Worm (Caenorhabditis elegans) whole organism, young adult: ENCODE results near the gene ZK402.2.

Experiments
- C06A6.2 ChIP-seq: fragments of 200-800 bp; sonication (Bioruptor generic); conservative IDR thresholded peaks from 2 replicates; pipeline ENCODE4 v1.3.6; 2022; ENCODE audit warnings: missing genetic modification characterization, missing compliant biosample characterization
- C17E4.6 ChIP-seq: fragments of 200-800 bp; sonication (Bioruptor generic); IDR thresholded peaks from 2 replicates; pipeline ENCODE4 v1.3.6; 2022; ENCODE audit warnings: missing genetic modification reagents, missing genetic modification characterization, missing compliant biosample characterization
- F33H1.4 ChIP-seq: fragments of 200-800 bp; sonication (Bioruptor generic); IDR thresholded peaks from 2 replicates; pipeline ENCODE4 v1.3.6; 2022; ENCODE audit warnings: missing genetic modification reagents, missing genetic modification characterization, missing compliant biosample characterization
- F39B2.1 ChIP-seq: fragments of 200-800 bp; sonication (Bioruptor generic); IDR thresholded peaks from 2 replicates; pipeline ENCODE4 v1.3.6; 2022; ENCODE audit warnings: missing genetic modification reagents, missing genetic modification characterization, missing compliant biosample characterization
- F49E8.2 ChIP-seq: sonication (generic microtip); optimal IDR thresholded peaks from 3 replicates; lab custom pipeline; 2017; ENCODE audit warnings: missing genetic modification characterization, mild to moderate bottlenecking, missing compliant biosample characterization, antibody characterized with exemption, moderate library complexity; ENCODE audit not compliant: insufficient read depth
- K12H6.12 ChIP-seq: fragments of 200-800 bp; sonication (Bioruptor generic); optimal IDR thresholded peaks from 2 replicates; lab custom pipeline; 2018; ENCODE audit warnings: mild to moderate bottlenecking, missing genetic modification characterization, missing compliant biosample characterization
- T07F8.4 ChIP-seq: sonication (generic microtip); optimal IDR thresholded peaks from 2 replicates; lab custom pipeline; 2016; ENCODE audit warnings: mild to moderate bottlenecking, missing genetic modification characterization, moderate library complexity, missing compliant biosample characterization
- Y67H2A.10 ChIP-seq: fragments of 200-800 bp; sonication (Bioruptor generic); conservative IDR thresholded peaks from 2 replicates; pipeline ENCODE4 v1.3.6; 2022; ENCODE audit warnings: missing genetic modification reagents, missing genetic modification characterization, missing compliant biosample characterization
- ZK185.1 ChIP-seq: sonication (generic microtip); optimal IDR thresholded peaks from 2 replicates; lab custom pipeline; 2016; ENCODE audit warnings: mild to moderate bottlenecking, missing genetic modification characterization, missing compliant biosample characterization; ENCODE audit not compliant: poor library complexity, severe bottlenecking
- aptf-3 ChIP-seq: fragments of 200-800 bp; sonication (Bioruptor generic); IDR thresholded peaks from 2 replicates; pipeline ENCODE4 v1.3.6; 2022; ENCODE audit warnings: missing genetic modification characterization, missing compliant biosample characterization
- attf-3 ChIP-seq: fragments of 200-800 bp; sonication (Bioruptor generic); conservative IDR thresholded peaks from 2 replicates; pipeline ENCODE4 v1.3.6; 2022; ENCODE audit warnings: missing genetic modification reagents, missing genetic modification characterization, missing compliant biosample characterization
- cebp-1 ChIP-seq, 2 experiments: fragments of 200-800 bp in 1 of 2; sonication (Bioruptor generic) in 1 of 2; sonication (generic microtip) in 1 of 2; IDR thresholded peaks in 1 of 2; optimal IDR thresholded peaks in 1 of 2; 2 replicates each; pipeline versions ENCODE4 v1.3.6 to Lab custom; 2017 to 2022; ENCODE audit warnings: missing compliant biosample characterization in 2 of 2, missing genetic modification characterization in 2 of 2, mild to moderate bottlenecking in 1 of 2, missing genetic modification reagents in 1 of 2, moderate library complexity in 1 of 2
- ceh-100 ChIP-seq: fragments of 200-800 bp; sonication (Bioruptor generic); IDR thresholded peaks from 2 replicates; pipeline ENCODE4 v1.3.6; 2022; ENCODE audit warnings: missing genetic modification reagents, missing genetic modification characterization, missing compliant biosample characterization
- ceh-40 ChIP-seq: fragments of 200-800 bp; sonication (Bioruptor generic); IDR thresholded peaks from 2 replicates; pipeline ENCODE4 v1.3.6; 2022; ENCODE audit warnings: missing genetic modification characterization, missing compliant biosample characterization
- ceh-79 ChIP-seq: sonication (generic microtip); optimal IDR thresholded peaks from 2 replicates; lab custom pipeline; 2017; ENCODE audit warnings: mild to moderate bottlenecking, missing genetic modification characterization, missing compliant biosample characterization
- ceh-91 ChIP-seq: fragments of 200-800 bp; sonication (Bioruptor generic); IDR thresholded peaks from 2 replicates; pipeline ENCODE4 v1.3.6; 2022; ENCODE audit warnings: missing genetic modification reagents, missing genetic modification characterization, missing compliant biosample characterization
- dpff-1 ChIP-seq: sonication (generic microtip); optimal IDR thresholded peaks from 2 replicates; lab custom pipeline; 2017; ENCODE audit warnings: mild to moderate bottlenecking, missing genetic modification characterization, missing compliant biosample characterization
- efl-1 ChIP-seq: fragments of 150-350 bp; optimal IDR thresholded peaks from 2 replicates; lab custom pipeline; 2014; ENCODE audit warnings: missing biosample characterization, missing genetic modification reagents, missing genetic modification characterization
- ekl-4 ChIP-seq: fragments of 200-800 bp; sonication (Bioruptor generic); IDR thresholded peaks from 2 replicates; pipeline ENCODE4 v1.3.6; 2022; ENCODE audit warnings: missing genetic modification reagents, missing genetic modification characterization, missing compliant biosample characterization
- him-1 ChIP-seq: sonication (generic microtip); optimal IDR thresholded peaks from 2 replicates; lab custom pipeline; 2016; ENCODE audit warnings: missing genotype, missing genetic modification reagents, missing genetic modification characterization, missing compliant biosample characterization
- hmg-1.2 ChIP-seq: fragments of 200-800 bp; sonication (Bioruptor generic); IDR thresholded peaks from 2 replicates; pipeline ENCODE4 v1.3.6; 2022; ENCODE audit warnings: missing genetic modification reagents, missing genetic modification characterization, missing compliant biosample characterization
- hrde-1 ChIP-seq: sonication (generic microtip); optimal IDR thresholded peaks from 2 replicates; lab custom pipeline; 2016; ENCODE audit warnings: missing genetic modification characterization, mild to moderate bottlenecking, missing compliant biosample characterization, moderate library complexity, missing genotype, missing genetic modification reagents, borderline replicate concordance
- hsf-1 ChIP-seq: fragments of 200-800 bp; sonication (Bioruptor generic); IDR thresholded peaks from 2 replicates; pipeline ENCODE4 v1.3.6; 2022; ENCODE audit warnings: missing genetic modification reagents, missing genetic modification characterization, missing compliant biosample characterization
- let-526 ChIP-seq: fragments of 200-800 bp; sonication (Bioruptor generic); IDR thresholded peaks from 2 replicates; pipeline ENCODE4 v1.3.6; 2022; ENCODE audit warnings: missing genetic modification reagents, missing genetic modification characterization, missing compliant biosample characterization
- lin-54 ChIP-seq: fragments of 200-800 bp; sonication (Bioruptor generic); optimal IDR thresholded peaks from 2 replicates; lab custom pipeline; 2018; ENCODE audit warnings: mild to moderate bottlenecking, missing genetic modification characterization, missing compliant biosample characterization
- lir-1 ChIP-seq: fragments of 200-800 bp; sonication (Bioruptor generic); conservative IDR thresholded peaks from 2 replicates; pipeline ENCODE4 v1.3.6; 2022; ENCODE audit warnings: missing genetic modification reagents, missing genetic modification characterization, missing compliant biosample characterization
- madf-6 ChIP-seq: fragments of 200-800 bp; sonication (Bioruptor generic); IDR thresholded peaks from 2 replicates; pipeline ENCODE4 v1.3.6; 2022; ENCODE audit warnings: missing genetic modification reagents, missing genetic modification characterization, missing compliant biosample characterization
- madf-8 ChIP-seq: fragments of 200-800 bp; sonication (Bioruptor generic); conservative IDR thresholded peaks from 2 replicates; pipeline ENCODE4 v1.3.6; 2022; ENCODE audit warnings: missing genetic modification reagents, missing genetic modification characterization, missing compliant biosample characterization
- mel-28 ChIP-seq: sonication (generic microtip); optimal IDR thresholded peaks from 2 replicates; lab custom pipeline; 2016; ENCODE audit warnings: borderline replicate concordance, mild to moderate bottlenecking, missing genetic modification characterization, missing compliant biosample characterization
- mes-4 ChIP-seq: sonication (generic microtip); optimal IDR thresholded peaks from 2 replicates; lab custom pipeline; 2016; ENCODE audit warnings: missing genotype, missing genetic modification characterization, missing compliant biosample characterization
- nfyb-1 ChIP-seq: fragments of 200-800 bp; sonication (Bioruptor generic); IDR thresholded peaks from 2 replicates; pipeline ENCODE4 v1.3.6; 2022; ENCODE audit warnings: missing genetic modification reagents, missing genetic modification characterization, missing compliant biosample characterization
- nhr-27 ChIP-seq: fragments of 200-800 bp; sonication (Bioruptor generic); optimal IDR thresholded peaks from 2 replicates; lab custom pipeline; 2018; ENCODE audit warnings: mild to moderate bottlenecking, missing genetic modification characterization, moderate library complexity, missing compliant biosample characterization
- nhr-80 ChIP-seq: sonication (generic microtip); optimal IDR thresholded peaks from 2 replicates; lab custom pipeline; 2016; ENCODE audit warnings: missing genetic modification characterization, missing compliant biosample characterization
- pbrm-1 ChIP-seq: fragments of 200-800 bp; sonication (Bioruptor generic); IDR thresholded peaks from 2 replicates; pipeline ENCODE4 v1.3.6; 2022; ENCODE audit warnings: missing genetic modification reagents, missing genetic modification characterization, missing compliant biosample characterization
- rec-8 ChIP-seq, 2 experiments: sonication (generic microtip); optimal IDR thresholded peaks; 2 replicates each; lab custom pipeline; 2016; ENCODE audit warnings: mild to moderate bottlenecking in 2 of 2, missing genetic modification characterization in 2 of 2, missing genetic modification reagents in 2 of 2, missing genotype in 2 of 2, missing biosample characterization in 1 of 2, missing compliant biosample characterization in 1 of 2, moderate library complexity in 1 of 2
- rpc-1 ChIP-seq, 2 experiments: fragments of 150-350 bp in 1 of 2; sonication (generic microtip) in 1 of 2; optimal IDR thresholded peaks; 2 replicates each; lab custom pipeline; 2014 to 2018; ENCODE audit warnings: missing biosample characterization in 1 of 2, missing genetic modification characterization in 1 of 2, missing genetic modification reagents in 1 of 2, missing genotype in 1 of 2
- sea-2 ChIP-seq: fragments of 200-800 bp; sonication (Bioruptor generic); IDR thresholded peaks from 2 replicates; pipeline ENCODE4 v1.3.6; 2022; ENCODE audit warnings: missing genetic modification characterization, missing compliant biosample characterization
- snpc-1.3 ChIP-seq: sonication (generic microtip); optimal IDR thresholded peaks from 2 replicates; lab custom pipeline; 2017; ENCODE audit warnings: missing genetic modification characterization, mild to moderate bottlenecking, missing compliant biosample characterization, antibody characterized with exemption, moderate library complexity, missing genotype, missing genetic modification reagents; ENCODE audit not compliant: insufficient read depth
- snpc-3.4 ChIP-seq: sonication (generic microtip); optimal IDR thresholded peaks from 2 replicates; lab custom pipeline; 2017; ENCODE audit warnings: missing genetic modification characterization, mild to moderate bottlenecking, missing compliant biosample characterization, antibody characterized with exemption, moderate library complexity, missing genotype, missing genetic modification reagents
- unc-130 ChIP-seq: sonication (generic microtip); optimal IDR thresholded peaks from 2 replicates; lab custom pipeline; 2016; ENCODE audit warnings: missing genetic modification reagents, missing genetic modification characterization, missing compliant biosample characterization
- unc-62 ChIP-seq: fragments of 150-350 bp; optimal IDR thresholded peaks from 2 replicates; lab custom pipeline; 2014; ENCODE audit warnings: missing biosample characterization, missing genetic modification reagents, missing genetic modification characterization
- zim-3 ChIP-seq: sonication (generic microtip); optimal IDR thresholded peaks from 2 replicates; lab custom pipeline; 2017; ENCODE audit warnings: mild to moderate bottlenecking, missing genetic modification characterization, moderate library complexity, missing compliant biosample characterization
- ztf-18 ChIP-seq: sonication (generic microtip); optimal IDR thresholded peaks from 2 replicates; lab custom pipeline; 2016; ENCODE audit warnings: missing genotype, mild to moderate bottlenecking, missing genetic modification characterization, missing compliant biosample characterization
- ztf-26 ChIP-seq: sonication (generic microtip); optimal IDR thresholded peaks from 2 replicates; lab custom pipeline; 2017; ENCODE audit warnings: missing genetic modification characterization, missing compliant biosample characterization
- ztf-28 ChIP-seq: fragments of 200-800 bp; sonication (Bioruptor generic); IDR thresholded peaks from 2 replicates; pipeline ENCODE4 v1.3.6; 2022; ENCODE audit warnings: missing genetic modification reagents, missing genetic modification characterization, missing compliant biosample characterization
- ztf-6 ChIP-seq: fragments of 200-800 bp; sonication (Bioruptor generic); IDR thresholded peaks from 2 replicates; pipeline ENCODE4 v1.3.6; 2022; ENCODE audit warnings: missing genetic modification reagents, missing genetic modification characterization, missing compliant biosample characterization

ZK402.2 gene

DNA sequence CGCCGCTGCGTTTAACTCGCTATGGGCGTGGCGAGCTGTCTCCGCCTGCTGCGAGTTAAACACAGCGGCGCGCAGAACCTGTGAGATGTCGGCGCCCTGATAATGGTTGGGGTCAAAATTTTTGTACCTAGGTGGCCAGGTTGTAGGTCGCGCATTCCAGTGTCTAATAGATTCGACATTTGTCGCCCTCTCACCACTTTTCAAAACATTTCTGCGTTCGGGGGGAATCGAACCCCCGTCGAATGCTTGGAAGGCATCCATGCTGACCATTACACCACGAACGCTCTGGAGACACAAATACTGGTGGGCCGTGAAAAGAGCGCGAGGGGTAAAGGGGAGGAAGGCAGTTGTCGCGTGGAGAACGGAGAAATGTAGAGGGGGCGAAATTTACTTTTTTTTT, 24.2 kb upstream of the ZK402.2 start (continued):
- peak; percentile 61 for TF ChIP-seq ztf-18
- peak; percentile 74 for TF ChIP-seq rpc-1 (optimal IDR thresholded peaks at IDR 0.05; lab: Kevin White, UChicago)
- TF ChIP-seq rpc-1 (tag; optimal IDR thresholded peaks at IDR 0.05; lab: Kevin White, UChicago): peak; percentile 85
- TF ChIP-seq mel-28 (tag; lab: Kevin White, UChicago): no peak
- TF ChIP-seq efl-1 (GFP tag; lab: Kevin White, UChicago): no peak
- peak; percentile 71 for TF ChIP-seq pbrm-1 (GFP tag; lab: Robert Waterston, UW)
- TF ChIP-seq madf-6 (GFP tag; lab: Robert Waterston, UW): peak; percentile 51; the same call in 1 of the 2 replicates
- TF ChIP-seq F39B2.1 (GFP tag; lab: Robert Waterston, UW): no peak
- TF ChIP-seq ceh-91 (GFP tag; lab: Robert Waterston, UW): no peak
- TF ChIP-seq ceh-40 (GFP tag; lab: Robert Waterston, UW): 0 out of 2 replicates have a peak, but pooled peaks have one; percentile 51
- peak; percentile 43 for TF ChIP-seq nhr-80 (tag; lab: Kevin White, UChicago)
- TF ChIP-seq him-1 (tag; lab: Kevin White, UChicago): peak; percentile 68
- TF ChIP-seq dpff-1 (tag; lab: Kevin White, UChicago): no peak
- TF ChIP-seq ekl-4 (GFP tag; lab: Robert Waterston, UW): peak; percentile 66
- TF ChIP-seq rec-8 (tag; optimal IDR thresholded peaks at IDR 0.05; lab: Kevin White, UChicago): peak; percentile 38 to 73
- no peak for TF ChIP-seq aptf-3 (GFP tag; lab: Robert Waterston, UW)
- TF ChIP-seq sea-2 (GFP tag; lab: Robert Waterston, UW): no peak
- TF ChIP-seq zim-3 (tag; lab: Kevin White, UChicago): peak; percentile 75
- peak; percentile 46; the same call in 1 of the 2 replicates for TF ChIP-seq ceh-100
- TF ChIP-seq ztf-26 (tag; lab: Kevin White, UChicago): peak; percentile 68
- 0 out of 2 replicates have a peak, but pooled peaks have one; percentile 30 for TF ChIP-seq C06A6.2 (GFP tag; lab: Robert Waterston, UW)
- TF ChIP-seq unc-130 (GFP tag; lab: Kevin White, UChicago): peak; percentile 42
- TF ChIP-seq K12H6.12: peak; percentile 46
- 0 out of 2 replicates have a peak, but pooled peaks have one; percentile 37 for TF ChIP-seq hsf-1 (GFP tag; lab: Robert Waterston, UW)
- TF ChIP-seq ZK185.1: peak; percentile 77
- no peak; the same call in 1 of the 2 replicates for TF ChIP-seq lir-1 (GFP tag; lab: Robert Waterston, UW)
- TF ChIP-seq F49E8.2 (tag; lab: Kevin White, UChicago): no peak
- TF ChIP-seq ztf-6 (GFP tag; lab: Robert Waterston, UW): peak; percentile 55; the same call in 1 of the 2 replicates
- peak; percentile 79 for TF ChIP-seq hmg-1.2
- no peak for TF ChIP-seq let-526
- no peak for TF ChIP-seq F33H1.4 (GFP tag; lab: Robert Waterston, UW)
- 0 out of 2 replicates have a peak, but pooled peaks have one; percentile 34 for TF ChIP-seq C17E4.6 (GFP tag; lab: Robert Waterston, UW)
- 0 out of 2 replicates have a peak, but pooled peaks have one; percentile 35 for TF ChIP-seq cebp-1 (GFP tag; IDR thresholded peaks at IDR 0.05; lab: Robert Waterston, UW)
- peak; percentile 78 for TF ChIP-seq cebp-1 (tag; optimal IDR thresholded peaks at IDR 0.05; lab: Kevin White, UChicago)
- peak; percentile 18 for TF ChIP-seq snpc-3.4 (tag; lab: Kevin White, UChicago)
- TF ChIP-seq mes-4 (tag; lab: Kevin White, UChicago): peak; percentile 57
- TF ChIP-seq attf-3 (GFP tag; lab: Robert Waterston, UW): no peak
- peak; percentile 47 for TF ChIP-seq T07F8.4 (tag; lab: Kevin White, UChicago)
- TF ChIP-seq unc-62 (GFP tag; lab: Kevin White, UChicago): no peak
- peak; percentile 92 for TF ChIP-seq nfyb-1 (GFP tag; lab: Robert Waterston, UW)
- TF ChIP-seq ceh-79 (tag; lab: Kevin White, UChicago): no peak
- peak; percentile 64 for TF ChIP-seq lin-54 (GFP tag; lab: Kevin White, UChicago)
- no peak for TF ChIP-seq ztf-28
- no peak for TF ChIP-seq madf-8
- TF ChIP-seq hrde-1 (tag; lab: Kevin White, UChicago): peak; percentile 43
- TF ChIP-seq snpc-1.3: peak; percentile 31
- TF ChIP-seq nhr-27: peak; percentile 51
- TF ChIP-seq Y67H2A.10 (GFP tag; lab: Robert Waterston, UW): peak; percentile 32
